Worm (Caenorhabditis elegans): ENCODE results near the gene nlp-47.

DNA sequence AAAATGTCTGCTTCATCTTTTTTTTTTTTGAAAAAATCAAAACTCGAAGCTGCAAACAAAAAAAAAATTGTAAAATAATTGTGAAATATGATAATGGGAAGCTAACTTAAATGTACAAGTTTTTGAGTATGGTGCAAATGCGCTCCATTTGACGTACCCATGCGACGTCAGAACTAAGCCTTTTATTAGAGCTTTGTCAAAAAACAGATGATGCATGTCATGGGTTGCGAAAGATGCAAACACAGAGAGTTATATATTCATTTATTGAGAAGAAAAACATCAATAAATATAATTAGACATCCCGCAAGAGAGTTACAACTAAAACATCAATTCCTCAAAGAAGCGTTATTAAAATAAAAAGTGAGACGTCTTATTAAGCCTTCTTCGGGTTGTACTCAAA lies 3.8 kb downstream of the nlp-47 start:
- TF ChIP-seq atf-7 (tag; optimal IDR thresholded peaks at IDR 0.05) (no peak), cebp-1 (GFP tag; IDR thresholded peaks at IDR 0.05) (no peak), cebp-1 (tag; optimal IDR thresholded peaks at IDR 0.05) (no peak), egl-44 (GFP tag; IDR thresholded peaks at IDR 0.05) (no peak), fkh-3 (tag; optimal IDR thresholded peaks at IDR 0.05) (no peak), Y67H2A.10 (GFP tag; conservative IDR thresholded peaks at IDR 0.05) (no peak), ceh-58 (GFP tag; IDR thresholded peaks at IDR 0.05) (no peak), snpc-4 (GFP tag; optimal IDR thresholded peaks at IDR 0.05) (no peak), snpc-4 (tag; optimal IDR thresholded peaks at IDR 0.05) (no peak), pha-4 (tag; optimal IDR thresholded peaks at IDR 0.05) (no peak)
